Fruit fly (Drosophila melanogaster): Measurements from ENCODE around the gene CG5953.

Gene CG5953

dm6 chr2L:16507682-16508269 lies 24.9 kb downstream of the CG5953 start (continued):
- TF ChIP-seq CG9876 (GFP tag; optimal IDR thresholded peaks at IDR 0.05) = no peak
- no peak for TF ChIP-seq Mes4 (GFP tag; optimal IDR thresholded peaks at IDR 0.05)
- TF ChIP-seq bsh (GFP tag; optimal IDR thresholded peaks at IDR 0.05) = no peak
- no peak for TF ChIP-seq tll (GFP tag; optimal IDR thresholded peaks at IDR 0.05)
- peak; percentile 61 for TF ChIP-seq CTCF (GFP tag; optimal IDR thresholded peaks at IDR 0.05)
- TF ChIP-seq CG43689 (GFP tag; IDR thresholded peaks at IDR 0.05) = no peak
- TF ChIP-seq CG16815 (GFP tag; optimal IDR thresholded peaks at IDR 0.05) = no peak
- no peak for TF ChIP-seq gsb-n (tag; optimal IDR thresholded peaks at IDR 0.05)
- peak; percentile 40; the same call in 1 of the 2 replicates for TF ChIP-seq CG2129 (GFP tag; IDR thresholded peaks at IDR 0.05; ENCODE audit: partially characterized antibody)
- TF ChIP-seq CG1603 (tag; optimal IDR thresholded peaks at IDR 0.05) = peak; percentile 15
- TF ChIP-seq fd96Cb (tag; optimal IDR thresholded peaks at IDR 0.05) = no peak

DNA sequence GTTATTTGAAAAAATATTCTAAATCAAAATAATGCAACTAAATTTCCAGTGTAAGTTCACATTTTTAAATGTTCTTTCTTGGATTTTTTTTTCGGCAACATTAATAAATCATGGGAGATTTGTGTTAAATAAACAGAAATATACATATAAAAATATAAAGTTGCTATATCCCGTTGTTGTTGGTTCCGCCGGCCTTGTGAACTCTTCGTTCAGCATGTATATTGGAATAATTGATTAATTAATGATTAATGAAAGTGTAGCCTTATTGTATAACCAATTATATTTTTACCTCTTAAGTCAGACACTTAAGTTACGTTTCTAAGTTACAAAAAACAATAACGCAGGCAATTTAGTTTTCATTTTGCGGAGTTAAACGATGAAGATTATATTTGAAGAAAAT lies 25.5 kb downstream of the CG5953 start:
- TF ChIP-seq Fer3 (tag; optimal IDR thresholded peaks at IDR 0.05) (no peak), CG14710 (tag; optimal IDR thresholded peaks at IDR 0.05) (no peak), CG4360 (GFP tag; IDR thresholded peaks at IDR 0.05) (0 out of 2 replicates have a peak, but pooled peaks have one; percentile 16)

- TF ChIP-seq Rfx (GFP tag; IDR thresholded peaks at IDR 0.05) (no peak), CG8944 (GFP tag; optimal IDR thresholded peaks at IDR 0.05) (no peak), hkb (optimal IDR thresholded peaks at IDR 0.05) (no peak), hkb (GFP tag; IDR thresholded peaks at IDR 0.05) (0 out of 2 replicates have a peak, but pooled peaks have one; percentile 9), CG16863 (GFP tag; optimal IDR thresholded peaks at IDR 0.05) (no peak), nau (GFP tag; optimal IDR thresholded peaks at IDR 0.05) (no peak), zfh1 (GFP tag; IDR thresholded peaks at IDR 0.05) (0 out of 3 replicates have a peak, but pooled peaks have one; percentile 16), CG11504 (tag; optimal IDR thresholded peaks at IDR 0.05) (peak; percentile 0), luna (GFP tag; optimal IDR thresholded peaks at IDR 0.05) (no peak), pb (GFP tag; optimal IDR thresholded peaks at IDR 0.05) (no peak), grn (GFP tag; optimal IDR thresholded peaks at IDR 0.05) (no peak), nom (GFP tag; optimal IDR thresholded peaks at IDR 0.05) (peak; percentile 32), CG15073 (GFP tag; optimal IDR thresholded peaks at IDR 0.05) (no peak), schlank (tag; optimal IDR thresholded peaks at IDR 0.05) (no peak), Trl (optimal IDR thresholded peaks at IDR 0.05) (no peak), Trl (GFP tag; optimal IDR thresholded peaks at IDR 0.05) (no peak), CG14441 (GFP tag; IDR thresholded peaks at IDR 0.05) (no peak), tna (GFP tag; IDR thresholded peaks at IDR 0.05; ENCODE audit: partially characterized antibody) (no peak), CG17328 (GFP tag; IDR thresholded peaks at IDR 0.05) (no peak), CG8359 (GFP tag; optimal IDR thresholded peaks at IDR 0.05; ENCODE audit: borderline replicate concordance) (no peak), ap (GFP tag; IDR thresholded peaks at IDR 0.05) (no peak), oc (tag; optimal IDR thresholded peaks at IDR 0.05) (no peak), Hmx (GFP tag; optimal IDR thresholded peaks at IDR 0.05) (no peak), Nf-YA (GFP tag; IDR thresholded peaks at IDR 0.05) (no peak), Dad (GFP tag; optimal IDR thresholded peaks at IDR 0.05) (no peak), CG1233 (GFP tag; optimal IDR thresholded peaks at IDR 0.05) (no peak), CG2199 (GFP tag; IDR thresholded peaks at IDR 0.05) (no peak), gt (GFP tag; IDR thresholded peaks at IDR 0.05) (no peak), GATAe (GFP tag; conservative IDR thresholded peaks at IDR 0.05) (no peak), bsh (GFP tag; optimal IDR thresholded peaks at IDR 0.05) (peak in 1 of 2 experiments; percentile 53), Drgx (GFP tag; IDR thresholded peaks at IDR 0.05) (peak; percentile 37; the same call in 1 of the 2 replicates), CG6689 (GFP tag; IDR thresholded peaks at IDR 0.05) (0 out of 2 replicates have a peak, but pooled peaks have one; percentile 7), stwl (tag; optimal IDR thresholded peaks at IDR 0.05) (no peak), Tbp (GFP tag; optimal IDR thresholded peaks at IDR 0.05) (no peak), CHES-1-like (GFP tag; optimal IDR thresholded peaks at IDR 0.05) (no peak)
These were observed 29.7 kb downstream of the CG5953 start for dm6 chr2L:16502898-16503551.
